Worm (Caenorhabditis elegans) whole organism, midembryonic: Measurements from ENCODE around the gene F53F1.4.

Source experiments
- med-1 ChIP-seq: sonication (generic microtip); optimal IDR thresholded peaks from 2 replicates; lab custom pipeline; 2017; ENCODE audit warnings: missing genetic modification characterization, mild to moderate bottlenecking, missing compliant biosample characterization, antibody characterized with exemption, missing genetic modification reagents; ENCODE audit not compliant: insufficient read depth
- tab-1 ChIP-seq: fragments of 200-800 bp; sonication (Bioruptor generic); IDR thresholded peaks from 2 replicates; pipeline ENCODE4 v1.3.6; 2022; ENCODE audit warnings: missing genetic modification characterization, missing compliant biosample characterization
- ztf-23 ChIP-seq: fragments of 200-800 bp; sonication (Bioruptor generic); IDR thresholded peaks from 2 replicates; pipeline ENCODE4 v1.3.6; 2022; ENCODE audit warnings: missing genetic modification reagents, missing genetic modification characterization, missing compliant biosample characterization
- ztf-29 ChIP-seq: fragments of 200-800 bp; sonication (Bioruptor generic); IDR thresholded peaks from 2 replicates; pipeline ENCODE4 v1.3.6; 2022; ENCODE audit warnings: missing genetic modification reagents, missing genetic modification characterization, missing compliant biosample characterization

ce11 chrV:13369663-13370062, 41.2 kb upstream of the F53F1.4 start:
- TF ChIP-seq tab-1 (GFP tag; lab: Robert Waterston, UW) = no peak
- TF ChIP-seq ztf-23 (GFP tag; lab: Robert Waterston, UW) = no peak
- TF ChIP-seq med-1 (GFP tag; lab: Kevin White, UChicago) = no peak
- no peak for TF ChIP-seq ztf-29 (GFP tag; lab: Robert Waterston, UW)
